Worm (Caenorhabditis elegans): Measurements from ENCODE around the gene K03A11.6.

The K03A11.6 gene

ce11 chrX:13062934-13063585, 7.4 kb downstream of the K03A11.6 start, which contains the start of gene K03A11.5:
Gene K03A11.5, plus strand, starts transcription at chrX:13063535.
- no peak for TF ChIP-seq hmg-4 (GFP tag; optimal IDR thresholded peaks at IDR 0.05)
- no peak for TF ChIP-seq B0310.2 (tag; optimal IDR thresholded peaks at IDR 0.05)
- no peak for TF ChIP-seq ama-1 (optimal IDR thresholded peaks at IDR 0.05)
- TF ChIP-seq tbx-37 (GFP tag; conservative IDR thresholded peaks at IDR 0.05) = no peak
- TF ChIP-seq scrt-1 (GFP tag; IDR thresholded peaks at IDR 0.05) = no peak
- TF ChIP-seq ceh-13 (GFP tag; optimal IDR thresholded peaks at IDR 0.05) = no peak
- no peak for TF ChIP-seq sea-1 (GFP tag; conservative IDR thresholded peaks at IDR 0.05)
- no peak for TF ChIP-seq tra-4 (tag; optimal IDR thresholded peaks at IDR 0.05)
- TF ChIP-seq hmbx-1 (tag; optimal IDR thresholded peaks at IDR 0.05) = no peak
- no peak for TF ChIP-seq ets-7 (tag; optimal IDR thresholded peaks at IDR 0.05)
- TF ChIP-seq ceh-36 (tag; optimal IDR thresholded peaks at IDR 0.05) = no peak
- TF ChIP-seq hnd-1 (tag; optimal IDR thresholded peaks at IDR 0.05) = no peak
- no peak for TF ChIP-seq aly-1 (tag; optimal IDR thresholded peaks at IDR 0.05)
- TF ChIP-seq F13C5.2 (tag; optimal IDR thresholded peaks at IDR 0.05) = no peak

ce11 chrX:13071120-13071519, 15.5 kb downstream of the K03A11.6 start, which contains the start of gene cpx-2:
Gene cpx-2, minus strand, starts transcription at chrX:13071220.
- TF ChIP-seq ets-7 (tag; optimal IDR thresholded peaks at IDR 0.05) = no peak
- TF ChIP-seq sea-1 (GFP tag; conservative IDR thresholded peaks at IDR 0.05) = no peak
- TF ChIP-seq F13C5.2 (tag; optimal IDR thresholded peaks at IDR 0.05) = no peak
- no peak for TF ChIP-seq flt-1 (GFP tag; IDR thresholded peaks at IDR 0.05)
- TF ChIP-seq pes-1 (GFP tag; IDR thresholded peaks at IDR 0.05) = no peak
- TF ChIP-seq hmg-4 (GFP tag; optimal IDR thresholded peaks at IDR 0.05) = no peak
- no peak for TF ChIP-seq tbx-37 (GFP tag; conservative IDR thresholded peaks at IDR 0.05)
- no peak for TF ChIP-seq aly-1 (tag; optimal IDR thresholded peaks at IDR 0.05)
- TF ChIP-seq tra-4 (tag; optimal IDR thresholded peaks at IDR 0.05) = no peak
- no peak for TF ChIP-seq ama-1 (optimal IDR thresholded peaks at IDR 0.05)
- no peak for TF ChIP-seq scrt-1 (GFP tag; IDR thresholded peaks at IDR 0.05)
- no peak for TF ChIP-seq ceh-36 (tag; optimal IDR thresholded peaks at IDR 0.05)

- TF ChIP-seq tra-4 (tag; optimal IDR thresholded peaks at IDR 0.05) = no peak
- no peak for TF ChIP-seq tbx-37 (GFP tag; conservative IDR thresholded peaks at IDR 0.05)
- TF ChIP-seq ets-7 (tag; optimal IDR thresholded peaks at IDR 0.05) = no peak
- no peak for TF ChIP-seq B0310.2 (tag; optimal IDR thresholded peaks at IDR 0.05)
- TF ChIP-seq hmg-4 (GFP tag; optimal IDR thresholded peaks at IDR 0.05) = no peak
- no peak for TF ChIP-seq scrt-1 (GFP tag; IDR thresholded peaks at IDR 0.05)
- no peak for TF ChIP-seq ama-1 (optimal IDR thresholded peaks at IDR 0.05)
- no peak for TF ChIP-seq pes-1 (GFP tag; IDR thresholded peaks at IDR 0.05)
Observed at ce11 chrX:13074373-13074772, 18.7 kb downstream of the K03A11.6 start, which contains the start of gene ceh-28. Gene ceh-28, plus strand, starts transcription at chrX:13074673.

ce11 chrX:13077872-13078271, 22.2 kb downstream of the K03A11.6 start, which contains the start of gene K03A11.4:
Gene K03A11.4, plus strand, starts transcription at chrX:13078172.
- TF ChIP-seq ets-7 (tag; optimal IDR thresholded peaks at IDR 0.05) = no peak
- TF ChIP-seq F13C5.2 (tag; optimal IDR thresholded peaks at IDR 0.05) = no peak
- TF ChIP-seq ceh-13 (GFP tag; optimal IDR thresholded peaks at IDR 0.05) = no peak
- no peak for TF ChIP-seq ama-1 (optimal IDR thresholded peaks at IDR 0.05)
- TF ChIP-seq tbx-11 (GFP tag; IDR thresholded peaks at IDR 0.05) = no peak
- TF ChIP-seq ceh-36 (tag; optimal IDR thresholded peaks at IDR 0.05) = no peak
- no peak for TF ChIP-seq pes-1 (GFP tag; IDR thresholded peaks at IDR 0.05)
- TF ChIP-seq aly-1 (tag; optimal IDR thresholded peaks at IDR 0.05) = no peak
- TF ChIP-seq tbx-37 (GFP tag; conservative IDR thresholded peaks at IDR 0.05) = no peak
- TF ChIP-seq B0310.2 (tag; optimal IDR thresholded peaks at IDR 0.05) = no peak
- TF ChIP-seq scrt-1 (GFP tag; IDR thresholded peaks at IDR 0.05) = no peak
- no peak for TF ChIP-seq tra-4 (tag; optimal IDR thresholded peaks at IDR 0.05)
- no peak for TF ChIP-seq sea-1 (GFP tag; conservative IDR thresholded peaks at IDR 0.05)
- no peak for TF ChIP-seq hmg-4 (GFP tag; optimal IDR thresholded peaks at IDR 0.05)
- TF ChIP-seq hmbx-1 (tag; optimal IDR thresholded peaks at IDR 0.05) = no peak
- TF ChIP-seq flt-1 (GFP tag; IDR thresholded peaks at IDR 0.05) = no peak
- no peak for TF ChIP-seq hnd-1 (tag; optimal IDR thresholded peaks at IDR 0.05)

ce11 chrX:13082326-13082725, 26.7 kb downstream of the K03A11.6 start, which contains the start of gene str-10:
Gene str-10, plus strand, starts transcription at chrX:13082626.
- TF ChIP-seq tra-4 (tag; optimal IDR thresholded peaks at IDR 0.05) = no peak
- TF ChIP-seq flt-1 (GFP tag; IDR thresholded peaks at IDR 0.05) = no peak
- TF ChIP-seq hmbx-1 (tag; optimal IDR thresholded peaks at IDR 0.05) = no peak
- TF ChIP-seq hmg-4 (GFP tag; optimal IDR thresholded peaks at IDR 0.05) = no peak
- TF ChIP-seq scrt-1 (GFP tag; IDR thresholded peaks at IDR 0.05) = no peak
- no peak for TF ChIP-seq B0310.2 (tag; optimal IDR thresholded peaks at IDR 0.05)
- TF ChIP-seq sea-1 (GFP tag; conservative IDR thresholded peaks at IDR 0.05) = no peak
- no peak for TF ChIP-seq ceh-36 (tag; optimal IDR thresholded peaks at IDR 0.05)
- no peak for TF ChIP-seq aly-1 (tag; optimal IDR thresholded peaks at IDR 0.05)
- no peak for TF ChIP-seq tbx-11 (GFP tag; IDR thresholded peaks at IDR 0.05)
- TF ChIP-seq ama-1 (optimal IDR thresholded peaks at IDR 0.05) = no peak
- no peak for TF ChIP-seq hnd-1 (tag; optimal IDR thresholded peaks at IDR 0.05)
- no peak for TF ChIP-seq tbx-37 (GFP tag; conservative IDR thresholded peaks at IDR 0.05)
- no peak for TF ChIP-seq ceh-13 (GFP tag; optimal IDR thresholded peaks at IDR 0.05)
- no peak for TF ChIP-seq F13C5.2 (tag; optimal IDR thresholded peaks at IDR 0.05)

ce11 chrX:13084273-13084672, 28.6 kb downstream of the K03A11.6 start, which contains the start of gene R03G8.1:
Gene R03G8.1, plus strand, starts transcription at chrX:13084573.
- TF ChIP-seq aly-1 (tag; optimal IDR thresholded peaks at IDR 0.05) (no peak), scrt-1 (GFP tag; IDR thresholded peaks at IDR 0.05) (no peak), ama-1 (optimal IDR thresholded peaks at IDR 0.05) (no peak), hnd-1 (tag; optimal IDR thresholded peaks at IDR 0.05) (no peak), tra-4 (tag; optimal IDR thresholded peaks at IDR 0.05) (no peak)

- TF ChIP-seq sea-1 (GFP tag; conservative IDR thresholded peaks at IDR 0.05) (no peak), scrt-1 (GFP tag; IDR thresholded peaks at IDR 0.05) (no peak)
Observed at ce11 chrX:13088539-13088938, 32.9 kb downstream of the K03A11.6 start.

Measured in whole organism, early embryonic.